Worm (Caenorhabditis elegans): ENCODE data around the gene T28C6.8.

- TF ChIP-seq ztf-23 (GFP tag; IDR thresholded peaks at IDR 0.05): no peak
- no peak for TF ChIP-seq flt-1 (GFP tag; IDR thresholded peaks at IDR 0.05)
- TF ChIP-seq ztf-29 (GFP tag; IDR thresholded peaks at IDR 0.05): no peak
- no peak for TF ChIP-seq med-1 (GFP tag; optimal IDR thresholded peaks at IDR 0.05; ENCODE audit: insufficient read depth)
- TF ChIP-seq T22C8.4 (GFP tag; IDR thresholded peaks at IDR 0.05): no peak
- TF ChIP-seq klf-2 (GFP tag; conservative IDR thresholded peaks at IDR 0.05): no peak
Measured at ce11 chrIV:8796246-8796645, 34.3 kb downstream of the T28C6.8 start.

All from whole organism, midembryonic.